Fruit fly (Drosophila melanogaster) whole organism, prepupa: ENCODE measurements around the gene sls.

Experiments used
- Blimp-1 ChIP-seq: fragments of 200-800 bp; sonication (Bioruptor generic); optimal IDR thresholded peaks from 3 replicates; lab custom pipeline; 2017; ENCODE audit warnings: missing biosample characterization, missing genetic modification characterization, mild to moderate bottlenecking, moderate library complexity, missing genetic modification reagents
- CG11902 ChIP-seq: fragments of 200-800 bp; sonication (Bioruptor generic); optimal IDR thresholded peaks from 3 replicates; lab custom pipeline; 2016; ENCODE audit warnings: missing biosample characterization, missing genetic modification characterization
- CG4318 ChIP-seq: fragments of 200-800 bp; sonication (Bioruptor generic); optimal IDR thresholded peaks from 3 replicates; lab custom pipeline; 2017; ENCODE audit warnings: missing biosample characterization, mild to moderate bottlenecking, missing genetic modification characterization
- CG8119 ChIP-seq: fragments of 200-800 bp; sonication (Bioruptor generic); IDR thresholded peaks from 3 replicates; pipeline ENCODE4 v1.3.6; 2022; ENCODE audit warnings: missing biosample characterization, missing genetic modification characterization
- Smox ChIP-seq: fragments of 200-800 bp; sonication (Bioruptor generic); optimal IDR thresholded peaks from 3 replicates; lab custom pipeline; 2016; ENCODE audit warnings: missing biosample characterization, missing genetic modification characterization

DNA sequence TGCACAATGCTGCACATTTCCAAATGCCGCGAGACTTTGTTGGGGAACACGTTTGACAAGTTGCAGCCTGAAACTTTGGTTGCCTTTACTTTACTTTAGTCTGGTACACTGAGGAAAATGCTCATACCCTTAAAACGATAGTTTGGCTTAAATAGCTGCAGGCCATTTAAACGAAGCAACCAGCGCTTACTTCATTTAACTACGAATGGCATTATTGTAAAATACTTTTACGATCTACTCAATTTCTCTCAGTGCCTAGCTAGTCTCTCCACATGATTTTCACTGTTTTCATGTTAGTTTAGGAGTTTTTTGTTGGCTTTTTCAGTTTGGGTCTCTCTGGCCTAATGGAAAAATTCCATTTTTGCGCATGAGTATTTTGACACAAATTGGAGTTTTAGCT is 46.6 kb upstream of the sls start:
- TF ChIP-seq CG11902 (GFP tag; lab: Kevin White, UChicago) (peak; percentile 79), CG8119 (GFP tag; lab: Robert Waterston, UW) (peak; percentile 96), Blimp-1 (GFP tag; lab: Kevin White, UChicago) (peak; percentile 63), CG4318 (GFP tag; lab: Kevin White, UChicago) (peak; percentile 81), Smox (peak; percentile 74)
